Fruit fly (Drosophila melanogaster): ENCODE data around the gene indra.

indra gene

DNA sequence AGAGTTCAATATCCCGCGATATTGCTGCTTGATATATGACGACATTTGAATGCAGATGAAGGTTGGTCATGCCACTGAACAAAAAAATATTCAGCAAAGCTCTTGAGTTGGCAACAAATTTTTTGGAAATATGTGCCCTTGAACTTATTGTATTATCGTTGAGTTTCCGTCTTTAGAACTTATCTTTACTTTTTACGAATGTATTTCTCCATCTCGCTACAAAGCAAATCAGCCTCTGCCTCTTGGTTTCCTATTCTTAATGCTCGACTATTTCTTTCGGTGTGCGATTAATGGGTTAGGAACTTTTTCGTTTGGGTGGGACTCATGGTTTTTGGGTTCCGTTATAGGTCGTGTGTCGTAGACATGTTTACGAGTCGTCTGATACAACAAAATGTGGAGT lies 19.1 kb downstream of the indra start (continued):
- TF ChIP-seq Mad (GFP tag; optimal IDR thresholded peaks at IDR 0.05), result peak; percentile 40
- peak; percentile 76 for TF ChIP-seq Abd-B (GFP tag; optimal IDR thresholded peaks at IDR 0.05)
- peak; percentile 74 for TF ChIP-seq sisA (GFP tag; IDR thresholded peaks at IDR 0.05)
- TF ChIP-seq Dek (tag; optimal IDR thresholded peaks at IDR 0.05), result no peak
- TF ChIP-seq sd (tag; optimal IDR thresholded peaks at IDR 0.05), result peak; percentile 49
- peak; percentile 71 for TF ChIP-seq pum (GFP tag; optimal IDR thresholded peaks at IDR 0.05)
- TF ChIP-seq oc (tag; optimal IDR thresholded peaks at IDR 0.05), result peak; percentile 77
- peak; percentile 77 for TF ChIP-seq unpg (GFP tag; optimal IDR thresholded peaks at IDR 0.05)
- peak in 1 of 2 experiments; percentile 95 for TF ChIP-seq bsh (GFP tag; optimal IDR thresholded peaks at IDR 0.05)
- peak; percentile 33 for TF ChIP-seq btn (GFP tag; optimal IDR thresholded peaks at IDR 0.05)
- no peak for TF ChIP-seq CG6854 (GFP tag; optimal IDR thresholded peaks at IDR 0.05)
- peak; percentile 4 for TF ChIP-seq grn (GFP tag; optimal IDR thresholded peaks at IDR 0.05)
- TF ChIP-seq Sry-β (GFP tag; optimal IDR thresholded peaks at IDR 0.05), result peak; percentile 38
- TF ChIP-seq ash1 (GFP tag; optimal IDR thresholded peaks at IDR 0.05), result no peak
- TF ChIP-seq stc (GFP tag; IDR thresholded peaks at IDR 0.05), result peak; percentile 51; the same call in 1 of the 2 replicates
- TF ChIP-seq nerfin-2 (GFP tag; IDR thresholded peaks at IDR 0.05; ENCODE audit: partially characterized antibody), result no peak
- TF ChIP-seq Nf-YC (tag; optimal IDR thresholded peaks at IDR 0.05), result no peak
- TF ChIP-seq Mrtf (GFP tag; IDR thresholded peaks at IDR 0.05), result no peak
- peak; percentile 24 for TF ChIP-seq Bteb2 (GFP tag; optimal IDR thresholded peaks at IDR 0.05)
- TF ChIP-seq CG3995 (GFP tag; optimal IDR thresholded peaks at IDR 0.05), result no peak
- 0 out of 2 replicates have a peak, but pooled peaks have one; percentile 14 for TF ChIP-seq sob (GFP tag; IDR thresholded peaks at IDR 0.05)
- no peak for TF ChIP-seq CG16779 (GFP tag; IDR thresholded peaks at IDR 0.05)
- TF ChIP-seq prd (optimal IDR thresholded peaks at IDR 0.05), result no peak
- peak; percentile 63; the same call in 2 of the 3 replicates for TF ChIP-seq prd (GFP tag; IDR thresholded peaks at IDR 0.05)
- peak; percentile 60 to 75 for TF ChIP-seq dpn (GFP tag; optimal IDR thresholded peaks at IDR 0.05)
- peak; percentile 29 for TF ChIP-seq Myb (GFP tag; optimal IDR thresholded peaks at IDR 0.05)
- TF ChIP-seq Stat92E (GFP tag; optimal IDR thresholded peaks at IDR 0.05), result peak in 1 of 3 experiments; percentile 69
- TF ChIP-seq Dad (GFP tag; optimal IDR thresholded peaks at IDR 0.05), result peak; percentile 41
- TF ChIP-seq bigmax (GFP tag; optimal IDR thresholded peaks at IDR 0.05), result no peak
- no peak for TF ChIP-seq Rfx (GFP tag; IDR thresholded peaks at IDR 0.05)
- no peak for TF ChIP-seq Fer2 (tag; optimal IDR thresholded peaks at IDR 0.05)
- no peak for TF ChIP-seq CG4282 (GFP tag; optimal IDR thresholded peaks at IDR 0.05)
- TF ChIP-seq bcd (GFP tag; optimal IDR thresholded peaks at IDR 0.05), result peak; percentile 56
- TF ChIP-seq Oli (tag; optimal IDR thresholded peaks at IDR 0.05), result peak; percentile 82
- peak; percentile 8 for TF ChIP-seq MESR4 (GFP tag; optimal IDR thresholded peaks at IDR 0.05)
- TF ChIP-seq CG9437 (GFP tag; optimal IDR thresholded peaks at IDR 0.05), result peak; percentile 60
- peak; percentile 66 for TF ChIP-seq Side (GFP tag; optimal IDR thresholded peaks at IDR 0.05)
- TF ChIP-seq Sox100B (GFP tag; optimal IDR thresholded peaks at IDR 0.05), result peak; percentile 61
- peak; percentile 18 for TF ChIP-seq CG31388 (GFP tag; optimal IDR thresholded peaks at IDR 0.05)
- no peak for TF ChIP-seq C15 (GFP tag; IDR thresholded peaks at IDR 0.05)
- peak; percentile 83; the same call in 2 of the 3 replicates for TF ChIP-seq otp (GFP tag; IDR thresholded peaks at IDR 0.05)
- TF ChIP-seq CG1602 (GFP tag; optimal IDR thresholded peaks at IDR 0.05), result peak; percentile 68
- no peak for TF ChIP-seq Dbx (GFP tag; IDR thresholded peaks at IDR 0.05)
- peak; percentile 57 for TF ChIP-seq CG4707 (GFP tag; optimal IDR thresholded peaks at IDR 0.05)
- peak; percentile 41 for TF ChIP-seq dm (GFP tag; optimal IDR thresholded peaks at IDR 0.05)
- TF ChIP-seq CG8281 (tag; optimal IDR thresholded peaks at IDR 0.05), result peak; percentile 20
- no peak for TF ChIP-seq CG18476 (GFP tag; optimal IDR thresholded peaks at IDR 0.05)
- TF ChIP-seq lmd (GFP tag; IDR thresholded peaks at IDR 0.05), result peak; percentile 55
- no peak for TF ChIP-seq CG7963 (GFP tag; IDR thresholded peaks at IDR 0.05; ENCODE audit: partially characterized antibody)
- no peak for TF ChIP-seq Lpt (GFP tag; optimal IDR thresholded peaks at IDR 0.05)
- TF ChIP-seq CG11504 (tag; optimal IDR thresholded peaks at IDR 0.05), result peak; percentile 81

Data from whole organism, embryonic.